Fruit fly (Drosophila melanogaster) whole organism, pupa: ENCODE data around the gene CG12483.

Experiments
- CG10348 ChIP-seq: fragments of 200-800 bp; sonication (Bioruptor generic); IDR thresholded peaks from 2 replicates; pipeline ENCODE4 v1.3.6; 2022; ENCODE audit warnings: missing biosample characterization, missing genetic modification characterization
- CG14655 ChIP-seq: fragments of 200-800 bp; sonication (Bioruptor generic); optimal IDR thresholded peaks from 3 replicates; lab custom pipeline; 2017; ENCODE audit warnings: mild to moderate bottlenecking, missing biosample characterization, missing genetic modification reagents, missing genetic modification characterization
- CG15710 ChIP-seq: fragments of 200-800 bp; sonication (Bioruptor generic); optimal IDR thresholded peaks from 2 replicates; lab custom pipeline; 2018; ENCODE audit warnings: missing biosample characterization, mild to moderate bottlenecking, missing genetic modification characterization, moderate library complexity
- CG32121 ChIP-seq: fragments of 200-800 bp; sonication (Bioruptor generic); IDR thresholded peaks from 2 replicates; pipeline ENCODE4 v1.3.6; 2022; ENCODE audit warnings: missing biosample characterization, missing genetic modification characterization
- CG34367 ChIP-seq: fragments of 200-800 bp; sonication (Bioruptor generic); optimal IDR thresholded peaks from 2 replicates; lab custom pipeline; 2018; ENCODE audit warnings: missing biosample characterization, mild to moderate bottlenecking, missing genetic modification characterization
- CG4496 ChIP-seq: fragments of 200-800 bp; sonication (Bioruptor generic); IDR thresholded peaks from 3 replicates; pipeline ENCODE4 v1.3.6; 2022; ENCODE audit warnings: missing biosample characterization, missing genetic modification characterization
- CG8159 ChIP-seq: fragments of 200-800 bp; sonication (Bioruptor generic); optimal IDR thresholded peaks from 3 replicates; lab custom pipeline; 2018; ENCODE audit warnings: missing biosample characterization, mild to moderate bottlenecking, missing genetic modification characterization, moderate library complexity
- CG8301 ChIP-seq: fragments of 200-800 bp; sonication (Bioruptor generic); optimal IDR thresholded peaks from 2 replicates; lab custom pipeline; 2018; ENCODE audit warnings: missing biosample characterization, mild to moderate bottlenecking, missing genetic modification characterization
- Ets98B ChIP-seq: fragments of 200-800 bp; sonication (Bioruptor generic); IDR thresholded peaks from 2 replicates; pipeline ENCODE4 v1.3.6; 2022; ENCODE audit warnings: missing biosample characterization, missing genetic modification characterization
- Pif1A ChIP-seq: fragments of 200-800 bp; sonication (Bioruptor generic); optimal IDR thresholded peaks from 3 replicates; lab custom pipeline; 2016; ENCODE audit warnings: missing biosample characterization, missing genetic modification characterization
- Pif1B ChIP-seq: fragments of 200-800 bp; sonication (Bioruptor generic); optimal IDR thresholded peaks from 3 replicates; lab custom pipeline; 2016; ENCODE audit warnings: missing biosample characterization, missing genetic modification characterization
- fd96Ca ChIP-seq: fragments of 200-800 bp; sonication (Bioruptor generic); IDR thresholded peaks from 3 replicates; pipeline ENCODE4 v1.3.6; 2022; ENCODE audit warnings: missing biosample characterization, missing genetic modification characterization
- rn ChIP-seq: fragments of 200-800 bp; sonication (Bioruptor generic); IDR thresholded peaks from 2 replicates; pipeline ENCODE4 v1.3.6; 2022; ENCODE audit warnings: missing biosample characterization, missing genetic modification characterization

dm6 chr3L:145998-146576 is 47.9 kb upstream of the CG12483 start, which contains the start of gene CG6845:
- TF ChIP-seq CG14655 (GFP tag; lab: Kevin White, UChicago), result no peak
- no peak for TF ChIP-seq CG4496
- no peak for TF ChIP-seq Pif1A (GFP tag; lab: Kevin White, UChicago)
- TF ChIP-seq rn (GFP tag; lab: Robert Waterston, UW), result no peak
- no peak for TF ChIP-seq CG10348 (GFP tag; lab: Robert Waterston, UW)
- TF ChIP-seq CG15710 (tag; lab: Kevin White, UChicago), result no peak
- TF ChIP-seq Pif1B (GFP tag; lab: Kevin White, UChicago), result no peak
- no peak for TF ChIP-seq Ets98B (GFP tag; lab: Robert Waterston, UW)
- no peak for TF ChIP-seq CG32121 (GFP tag; lab: Robert Waterston, UW)
- TF ChIP-seq fd96Ca, result no peak
- no peak for TF ChIP-seq CG34367 (tag; lab: Kevin White, UChicago)
- TF ChIP-seq CG8301 (tag; lab: Kevin White, UChicago), result no peak
- TF ChIP-seq CG8159 (tag; lab: Kevin White, UChicago), result no peak
